Worm (Caenorhabditis elegans): ENCODE measurements around the gene lurp-3.

The lurp-3 gene

DNA sequence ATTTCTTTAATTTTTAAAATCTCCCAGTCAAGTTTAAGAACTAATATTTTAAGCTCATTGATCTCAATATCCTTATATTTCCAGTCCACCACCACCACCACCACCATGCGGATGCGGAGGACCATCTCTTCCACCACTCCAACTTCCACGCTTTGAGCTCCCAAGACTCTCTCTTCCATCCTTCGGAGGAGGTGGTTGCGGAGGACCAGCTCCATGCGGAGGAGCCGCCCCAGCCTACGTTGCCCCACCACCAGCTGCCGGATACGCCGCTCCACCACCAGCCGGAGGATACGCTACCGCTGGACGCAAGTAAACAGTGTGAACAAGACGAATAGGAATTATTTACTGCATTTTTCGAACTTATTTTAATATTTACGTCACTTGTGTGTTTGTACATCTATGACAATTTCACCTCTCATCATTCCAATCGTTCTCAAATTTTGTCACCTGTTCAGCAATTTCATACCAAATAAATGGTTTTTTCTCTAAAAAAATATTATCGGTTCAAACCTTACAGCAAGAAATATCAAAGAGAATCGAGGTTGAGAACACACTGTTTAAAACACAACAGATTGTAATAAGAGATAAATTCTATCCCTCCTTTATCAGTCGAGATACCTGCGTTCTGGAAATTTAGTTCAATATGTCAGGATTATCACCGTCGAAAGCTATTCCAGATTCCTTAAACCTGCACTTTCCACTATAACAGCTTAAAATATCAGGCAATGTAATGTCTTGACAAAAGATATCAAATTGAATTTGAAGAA lies 44.1 kb upstream of the lurp-3 start:
- TF ChIP-seq unc-39 (tag; optimal IDR thresholded peaks at IDR 0.05), result no peak
- TF ChIP-seq lsy-2 (tag; optimal IDR thresholded peaks at IDR 0.05), result no peak
- no peak for TF ChIP-seq ceh-83 (GFP tag; optimal IDR thresholded peaks at IDR 0.05)
- TF ChIP-seq nhr-12 (tag; optimal IDR thresholded peaks at IDR 0.05), result no peak
- TF ChIP-seq ceh-39 (tag; optimal IDR thresholded peaks at IDR 0.05), result no peak
- no peak for TF ChIP-seq mep-1 (tag; optimal IDR thresholded peaks at IDR 0.05)
- TF ChIP-seq unc-62 (GFP tag; optimal IDR thresholded peaks at IDR 0.05), result no peak
- no peak for TF ChIP-seq nhr-2 (tag; optimal IDR thresholded peaks at IDR 0.05)
- TF ChIP-seq ces-1 (GFP tag; optimal IDR thresholded peaks at IDR 0.05), result no peak
- no peak for TF ChIP-seq lin-13 (tag; optimal IDR thresholded peaks at IDR 0.05)
- no peak for TF ChIP-seq mls-2 (tag; optimal IDR thresholded peaks at IDR 0.05)
- no peak for TF ChIP-seq unc-120 (tag; optimal IDR thresholded peaks at IDR 0.05; ENCODE audit: poor library complexity, severe bottlenecking)

DNA sequence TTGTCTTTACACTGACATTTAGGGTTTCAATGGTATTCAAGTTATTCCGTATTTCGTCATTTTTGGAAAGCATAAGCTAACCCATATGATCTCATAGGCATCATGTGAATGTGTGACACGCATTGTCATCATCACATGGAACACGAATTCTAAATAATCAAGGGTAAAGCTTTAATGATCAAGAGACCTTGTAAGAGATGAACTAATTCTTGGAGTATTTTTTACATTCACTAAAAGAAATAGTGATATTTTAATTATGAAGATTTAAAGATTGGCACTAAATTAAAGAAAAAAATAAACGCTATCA lies 43.6 kb upstream of the lurp-3 start:
- no peak for TF ChIP-seq drap-1 (GFP tag; optimal IDR thresholded peaks at IDR 0.05)
- no peak for TF ChIP-seq mls-2 (tag; optimal IDR thresholded peaks at IDR 0.05)
- no peak for TF ChIP-seq ceh-83 (GFP tag; optimal IDR thresholded peaks at IDR 0.05)
- TF ChIP-seq lin-13 (tag; optimal IDR thresholded peaks at IDR 0.05), result no peak
- TF ChIP-seq nhr-237 (tag; optimal IDR thresholded peaks at IDR 0.05), result no peak
- TF ChIP-seq bed-3 (GFP tag; optimal IDR thresholded peaks at IDR 0.05), result no peak
- no peak for TF ChIP-seq sem-2 (GFP tag; optimal IDR thresholded peaks at IDR 0.05)

DNA sequence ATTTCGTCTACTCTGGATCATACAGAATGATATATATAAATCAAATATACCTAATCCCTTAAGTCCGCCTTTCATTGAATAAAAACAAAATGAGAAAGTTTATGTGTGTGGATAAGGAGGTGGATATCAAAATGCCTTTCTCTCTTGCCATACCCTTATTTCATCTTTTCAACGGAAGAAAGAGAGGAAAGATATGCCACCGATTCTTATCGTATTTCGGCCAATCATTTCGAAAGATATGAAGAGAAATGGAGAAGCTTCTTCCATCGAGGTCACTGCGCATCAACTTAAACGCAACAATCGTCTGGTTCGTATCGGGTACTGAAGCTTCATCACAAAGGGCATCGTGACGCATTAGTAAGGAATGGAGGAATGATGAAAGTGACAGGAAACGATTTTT lies 42.2 kb upstream of the lurp-3 start:
- no peak for TF ChIP-seq nhr-237 (tag; optimal IDR thresholded peaks at IDR 0.05)
- peak; percentile 57 for TF ChIP-seq blmp-1 (tag; optimal IDR thresholded peaks at IDR 0.05)
- TF ChIP-seq elt-3 (tag; optimal IDR thresholded peaks at IDR 0.05), result peak; percentile 46
- TF ChIP-seq elt-1 (tag; optimal IDR thresholded peaks at IDR 0.05; ENCODE audit: borderline replicate concordance, insufficient read depth), result peak; percentile 82
- no peak for TF ChIP-seq ces-1 (GFP tag; optimal IDR thresholded peaks at IDR 0.05)

DNA sequence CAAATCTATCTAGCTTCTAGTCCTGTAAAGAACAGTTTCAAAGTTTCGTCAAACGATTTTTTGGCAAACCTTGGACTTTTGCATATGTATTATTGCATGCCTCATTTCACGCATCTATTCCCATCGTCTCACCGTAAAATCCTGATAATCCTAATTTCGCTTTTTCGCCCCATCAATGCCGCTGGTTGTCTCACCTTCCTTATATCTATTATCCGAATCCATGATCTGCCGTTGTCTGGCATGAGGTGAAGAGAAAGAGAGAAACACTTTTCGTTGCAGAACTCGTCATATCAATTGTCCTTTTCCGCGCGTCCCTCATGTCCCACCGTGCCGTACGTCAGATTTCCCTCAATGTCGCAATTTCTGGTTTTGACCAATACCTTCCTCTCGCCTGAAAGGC lies 41.0 kb upstream of the lurp-3 start, which contains the start of gene cut-2:
Gene cut-2, plus strand, starts transcription at position 365 of the 400 bp plus-strand sequence.
- TF ChIP-seq blmp-1 (tag; optimal IDR thresholded peaks at IDR 0.05) (peak; percentile 41), elt-1 (tag; optimal IDR thresholded peaks at IDR 0.05; ENCODE audit: borderline replicate concordance, insufficient read depth) (peak; percentile 71), ceh-39 (tag; optimal IDR thresholded peaks at IDR 0.05) (no peak), mab-5 (tag; optimal IDR thresholded peaks at IDR 0.05) (no peak)

DNA sequence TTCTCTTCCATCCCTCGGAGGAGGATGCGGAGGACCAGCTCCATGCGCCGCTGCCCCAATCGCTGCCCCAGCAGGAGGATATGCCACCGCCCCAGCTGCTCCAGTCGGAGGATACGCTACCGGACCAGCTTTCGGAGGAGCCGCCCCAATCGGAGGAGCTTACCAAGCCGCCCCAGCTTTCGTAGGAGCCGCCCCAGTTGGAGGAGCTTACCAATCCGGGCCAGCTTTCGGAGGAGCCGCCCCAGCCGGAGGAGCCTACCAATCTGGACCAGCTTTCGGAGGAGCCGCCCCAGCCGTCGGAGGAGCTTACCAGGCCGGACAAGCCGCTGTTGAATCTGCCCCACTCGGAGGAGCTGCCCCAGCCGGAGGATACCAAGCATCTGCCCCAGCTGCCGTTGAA lies 40.1 kb upstream of the lurp-3 start:
- TF ChIP-seq M03D4.4 (tag; optimal IDR thresholded peaks at IDR 0.05) (no peak), nhr-2 (tag; optimal IDR thresholded peaks at IDR 0.05) (no peak), ceh-83 (GFP tag; optimal IDR thresholded peaks at IDR 0.05) (peak; percentile 31), ceh-43 (GFP tag; optimal IDR thresholded peaks at IDR 0.05) (peak; percentile 6), ceh-39 (tag; optimal IDR thresholded peaks at IDR 0.05) (no peak), flh-1 (GFP tag; optimal IDR thresholded peaks at IDR 0.05) (no peak), sptf-1 (tag; optimal IDR thresholded peaks at IDR 0.05) (no peak)

DNA sequence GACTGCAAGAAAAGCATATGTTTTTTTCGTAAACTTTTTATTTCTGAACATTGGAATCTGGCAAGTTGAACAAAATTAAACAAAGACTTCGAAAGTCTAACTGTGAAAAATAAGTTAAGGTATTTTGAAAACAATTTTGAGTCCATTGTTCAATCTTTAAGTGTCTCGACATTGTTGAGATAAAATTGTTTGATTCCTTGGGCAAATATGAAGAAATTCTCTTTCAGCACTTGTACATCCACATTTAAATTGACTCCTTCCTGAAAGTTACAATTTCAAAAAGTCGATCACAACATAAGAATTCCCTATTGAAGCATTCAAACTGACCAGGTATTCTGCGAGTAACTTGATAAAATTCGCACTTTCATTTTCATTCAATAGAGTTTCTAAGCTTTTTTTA lies 39.5 kb upstream of the lurp-3 start:
- TF ChIP-seq snpc-4 (tag; optimal IDR thresholded peaks at IDR 0.05) (no peak), sem-2 (GFP tag; optimal IDR thresholded peaks at IDR 0.05) (no peak), nhr-76 (tag; optimal IDR thresholded peaks at IDR 0.05) (no peak), unc-120 (tag; optimal IDR thresholded peaks at IDR 0.05; ENCODE audit: poor library complexity, severe bottlenecking) (no peak), ceh-83 (GFP tag; optimal IDR thresholded peaks at IDR 0.05) (no peak), nhr-12 (tag; optimal IDR thresholded peaks at IDR 0.05) (no peak), mab-5 (tag; optimal IDR thresholded peaks at IDR 0.05) (no peak), nhr-237 (tag; optimal IDR thresholded peaks at IDR 0.05) (no peak), ham-2 (GFP tag; optimal IDR thresholded peaks at IDR 0.05) (no peak), elt-3 (tag; optimal IDR thresholded peaks at IDR 0.05) (no peak), ces-1 (GFP tag; optimal IDR thresholded peaks at IDR 0.05) (no peak)

DNA sequence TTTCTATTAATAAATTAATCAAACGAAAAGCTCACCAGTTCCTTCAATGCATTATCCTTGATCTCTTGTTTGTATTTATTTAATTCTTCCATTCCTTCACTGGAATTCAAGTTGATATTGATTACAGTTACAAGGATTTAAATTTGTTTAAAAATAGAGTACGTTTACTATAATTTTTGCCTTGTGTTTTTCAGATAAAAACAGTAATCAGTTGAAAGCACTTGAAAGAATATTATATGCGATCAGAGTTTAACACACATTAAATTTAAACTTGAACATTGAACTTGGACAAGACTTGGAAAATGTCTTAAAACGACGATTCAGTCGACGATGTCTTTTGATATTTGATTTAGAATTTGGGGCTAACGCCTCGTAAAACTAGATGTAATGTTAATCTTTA lies 38.0 kb upstream of the lurp-3 start, which contains the start of gene F53F1.6:
Gene F53F1.6, minus strand, starts transcription at position 101 of the 400 bp plus-strand sequence.
- no peak for TF ChIP-seq elt-1 (tag; optimal IDR thresholded peaks at IDR 0.05; ENCODE audit: borderline replicate concordance, insufficient read depth)
- TF ChIP-seq drap-1 (GFP tag; optimal IDR thresholded peaks at IDR 0.05), result no peak
- no peak for TF ChIP-seq unc-62 (GFP tag; optimal IDR thresholded peaks at IDR 0.05)
- TF ChIP-seq ceh-43 (GFP tag; optimal IDR thresholded peaks at IDR 0.05), result no peak
- TF ChIP-seq nhr-76 (tag; optimal IDR thresholded peaks at IDR 0.05), result no peak
- TF ChIP-seq zip-8 (tag; optimal IDR thresholded peaks at IDR 0.05), result no peak
- no peak for TF ChIP-seq M03D4.4 (tag; optimal IDR thresholded peaks at IDR 0.05)
- no peak for TF ChIP-seq ceh-83 (GFP tag; optimal IDR thresholded peaks at IDR 0.05)
- no peak for TF ChIP-seq nhr-28 (tag; optimal IDR thresholded peaks at IDR 0.05)
- TF ChIP-seq lin-32 (GFP tag; optimal IDR thresholded peaks at IDR 0.05), result no peak
- TF ChIP-seq ceh-39 (tag; optimal IDR thresholded peaks at IDR 0.05), result no peak
- TF ChIP-seq mls-2 (tag; optimal IDR thresholded peaks at IDR 0.05), result no peak
- TF ChIP-seq bed-3 (GFP tag; optimal IDR thresholded peaks at IDR 0.05), result no peak
